Worm (Caenorhabditis elegans) whole organism, L4/young adult: ENCODE data around the gene T10C6.10.

Experiments used
- dao-5 ChIP-seq: sonication (generic microtip); optimal IDR thresholded peaks from 2 replicates; lab custom pipeline; 2016; ENCODE audit warnings: missing genotype, missing genetic modification characterization, moderate library complexity, missing compliant biosample characterization
- him-1 ChIP-seq: sonication (generic microtip); optimal IDR thresholded peaks from 2 replicates; lab custom pipeline; 2016; ENCODE audit warnings: missing genotype, missing genetic modification reagents, missing genetic modification characterization, missing compliant biosample characterization

- no peak for TF ChIP-seq him-1
- no peak for TF ChIP-seq dao-5
Measured at ce11 chrV:16036166-16036565, at the start of gene T10C6.10.
